Worm (Caenorhabditis elegans): ENCODE measurements around the gene nhr-114.

DNA sequence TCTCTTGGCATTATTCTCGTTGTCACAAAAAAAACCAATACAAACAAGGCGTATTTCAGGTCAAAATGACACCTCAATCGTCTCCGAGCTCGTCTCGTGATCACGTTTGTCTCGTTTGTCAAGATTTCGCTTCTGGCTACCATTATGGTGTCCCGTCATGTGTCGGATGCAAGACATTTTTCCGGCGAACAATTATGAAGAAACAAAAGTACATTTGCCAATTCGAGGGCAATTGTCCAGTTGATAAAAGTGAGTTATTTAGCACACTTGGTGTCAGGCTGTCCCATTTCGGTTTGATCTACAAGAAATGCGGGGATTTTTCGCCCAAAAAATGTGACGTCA lies at the start of gene nhr-114:
- TF ChIP-seq lin-13 (GFP tag; optimal IDR thresholded peaks at IDR 0.05) (no peak), C34F6.9 (tag; optimal IDR thresholded peaks at IDR 0.05) (no peak), nhr-12 (tag; optimal IDR thresholded peaks at IDR 0.05) (no peak), nhr-11 (tag; optimal IDR thresholded peaks at IDR 0.05) (no peak), unc-62 (GFP tag; optimal IDR thresholded peaks at IDR 0.05) (no peak), elt-1 (tag; optimal IDR thresholded peaks at IDR 0.05) (no peak), fos-1 (tag; optimal IDR thresholded peaks at IDR 0.05) (no peak), mab-5 (tag; optimal IDR thresholded peaks at IDR 0.05) (no peak), ama-1 (optimal IDR thresholded peaks at IDR 0.05) (no peak), lsy-2 (tag; optimal IDR thresholded peaks at IDR 0.05) (no peak)
